Fruit fly (Drosophila melanogaster) Kc167 (cell line): ENCODE data around the gene Grik.

Experiments
- Myc ChIP-seq: fragments of >200 bp; optimal IDR thresholded peaks from 2 replicates; lab custom pipeline; 2017; ENCODE audit warnings: missing external identifiers
- Sin3A ChIP-seq: fragments of >200 bp; optimal IDR thresholded peaks from 2 replicates; lab custom pipeline; 2018; ENCODE audit warnings: missing external identifiers
- h ChIP-seq: fragments of >200 bp; optimal IDR thresholded peaks from 3 replicates; lab custom pipeline; 2018; ENCODE audit warnings: missing external identifiers
- insv ChIP-seq: fragments of >200 bp; optimal IDR thresholded peaks from 3 replicates; lab custom pipeline; 2018; ENCODE audit warnings: missing external identifiers
- psq ChIP-seq: fragments of >200 bp; optimal IDR thresholded peaks from 2 replicates; lab custom pipeline; 2017; ENCODE audit warnings: missing external identifiers
- ttk ChIP-seq: sonication (Bioruptor generic); optimal IDR thresholded peaks from 2 replicates; lab custom pipeline; 2017; ENCODE audit warnings: missing external identifiers

Gene Grik

DNA sequence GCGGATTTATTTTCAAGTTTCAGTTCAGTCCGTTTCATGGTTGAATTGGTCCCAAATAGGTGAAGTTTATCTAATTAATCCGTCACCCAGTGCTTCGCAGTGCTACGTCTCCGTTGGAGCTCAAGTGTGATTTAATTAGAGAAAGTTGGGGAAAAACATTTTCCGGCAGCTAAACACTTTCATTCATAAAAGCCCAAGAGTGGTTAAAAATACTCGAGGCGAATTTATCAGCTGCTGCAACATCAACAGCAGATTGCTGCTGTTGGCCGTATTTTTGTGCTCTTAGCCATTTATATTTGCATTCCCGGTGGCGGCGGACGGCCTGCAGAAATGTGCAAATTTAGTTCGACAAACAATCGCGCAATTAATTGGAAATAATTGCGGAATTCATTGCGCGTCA lies at the start of gene Grik:
TSS of gene Grik (plus strand) at position 301 of the 400 bp plus-strand sequence.
- TF ChIP-seq Myc (no peak), ttk (lab: Kevin White, UChicago) (no peak), Sin3A (no peak), psq (lab: Kevin White, UChicago) (no peak), h (lab: Kevin White, UChicago) (no peak), insv (lab: Kevin White, UChicago) (no peak)

DNA sequence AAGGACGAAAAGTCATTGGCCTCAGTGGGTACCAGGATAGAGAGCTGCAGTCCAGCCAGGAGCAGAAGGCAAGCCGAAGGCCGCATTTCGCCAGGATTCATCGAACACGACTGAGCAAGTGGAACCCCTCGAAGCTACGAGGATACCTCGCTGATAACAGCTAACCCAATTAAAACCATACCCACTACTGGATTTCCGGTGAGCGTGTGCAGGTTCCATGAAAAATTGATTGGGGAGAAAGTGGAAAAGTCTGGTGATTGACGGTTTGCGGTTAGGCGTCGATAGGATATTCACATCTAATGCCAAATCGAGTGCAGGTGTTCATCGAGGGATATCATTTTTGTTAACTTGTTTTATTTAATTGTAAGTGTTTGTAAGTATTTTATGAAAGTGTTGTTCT lies 41.9 kb upstream of the Grik start, which contains the start of gene Ir93a:
TSS of gene Ir93a (minus strand) at position 101 of the 400 bp plus-strand sequence.
- TF ChIP-seq ttk (lab: Kevin White, UChicago) (no peak), psq (lab: Kevin White, UChicago) (no peak), h (lab: Kevin White, UChicago) (no peak), Myc (no peak), Sin3A (no peak), insv (lab: Kevin White, UChicago) (no peak)

DNA sequence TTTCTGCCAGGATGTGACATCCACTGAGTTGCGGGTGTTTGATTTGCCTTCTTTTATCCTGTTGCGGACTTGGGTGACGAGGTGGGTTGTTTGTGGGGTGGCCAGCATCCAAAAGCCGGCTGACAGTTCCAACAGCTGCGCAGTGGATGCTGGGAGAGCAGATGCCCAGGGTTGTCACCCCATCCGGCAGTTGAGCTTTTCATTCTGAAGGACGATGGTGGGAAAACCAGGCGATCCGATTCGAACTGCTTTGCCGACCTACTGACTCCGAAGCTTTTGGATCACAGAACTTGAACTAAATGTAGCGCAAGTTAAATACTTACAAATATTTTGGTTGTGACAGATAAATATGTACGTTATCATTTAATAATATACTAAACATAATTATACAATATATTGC lies 35.6 kb upstream of the Grik start, which contains the start of gene KaiR1D:
TSS of gene KaiR1D (minus strand) at position 28 of the 400 bp plus-strand sequence.
- TF ChIP-seq psq (lab: Kevin White, UChicago) (no peak), insv (lab: Kevin White, UChicago) (no peak), Myc (no peak), ttk (lab: Kevin White, UChicago) (no peak), h (lab: Kevin White, UChicago) (no peak), Sin3A (no peak)

DNA sequence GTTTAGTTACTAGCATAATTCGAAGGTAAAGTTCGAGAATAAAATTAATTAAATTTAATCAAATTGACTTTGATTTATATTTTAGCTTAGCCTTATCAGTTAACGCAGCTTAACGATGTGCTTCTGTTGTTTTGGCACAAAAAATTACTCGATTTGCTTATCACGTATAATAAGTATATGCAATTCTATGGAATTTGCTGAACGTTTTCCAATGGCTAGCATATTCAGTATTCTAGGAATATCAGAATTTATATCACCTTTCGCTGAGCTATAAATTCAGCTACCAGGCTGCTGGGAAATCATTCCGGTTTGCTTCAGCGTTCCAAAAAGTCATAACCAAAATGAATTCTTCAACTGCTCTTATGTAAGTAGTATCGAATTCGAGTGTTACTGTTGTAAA lies 31.0 kb upstream of the Grik start, which contains the start of gene TotA:
TSS of gene TotA (plus strand) at position 301 of the 400 bp plus-strand sequence.
- TF ChIP-seq Sin3A (no peak), Myc (no peak), h (lab: Kevin White, UChicago) (no peak), ttk (lab: Kevin White, UChicago) (no peak), psq (lab: Kevin White, UChicago) (no peak), insv (lab: Kevin White, UChicago) (no peak)

DNA sequence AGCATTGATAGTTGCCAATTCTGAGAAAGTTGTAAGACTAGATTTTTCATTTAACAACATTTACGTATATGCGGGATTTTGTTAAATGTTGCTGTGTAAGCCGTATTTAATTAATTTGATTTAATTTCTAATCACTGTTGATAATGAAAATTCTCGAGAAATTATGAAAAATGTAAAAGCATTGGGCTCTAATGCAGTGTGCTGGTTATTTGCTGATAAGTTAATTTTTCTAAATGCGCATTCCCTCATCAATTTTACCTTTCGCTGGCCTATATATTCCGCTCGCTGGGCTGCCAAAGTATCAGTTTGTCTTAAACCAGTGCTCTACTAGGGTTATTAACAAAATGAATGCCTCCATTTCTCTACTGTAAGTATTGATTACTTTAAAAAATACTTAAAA lies 29.1 kb upstream of the Grik start, which contains the start of gene TotC:
TSS of gene TotC (plus strand) at position 301 of the 400 bp plus-strand sequence.
- no peak for TF ChIP-seq h (lab: Kevin White, UChicago)
- no peak for TF ChIP-seq Myc
- no peak for TF ChIP-seq psq (lab: Kevin White, UChicago)
- no peak for TF ChIP-seq insv (lab: Kevin White, UChicago)
- TF ChIP-seq ttk (lab: Kevin White, UChicago), result no peak
- no peak for TF ChIP-seq Sin3A

DNA sequence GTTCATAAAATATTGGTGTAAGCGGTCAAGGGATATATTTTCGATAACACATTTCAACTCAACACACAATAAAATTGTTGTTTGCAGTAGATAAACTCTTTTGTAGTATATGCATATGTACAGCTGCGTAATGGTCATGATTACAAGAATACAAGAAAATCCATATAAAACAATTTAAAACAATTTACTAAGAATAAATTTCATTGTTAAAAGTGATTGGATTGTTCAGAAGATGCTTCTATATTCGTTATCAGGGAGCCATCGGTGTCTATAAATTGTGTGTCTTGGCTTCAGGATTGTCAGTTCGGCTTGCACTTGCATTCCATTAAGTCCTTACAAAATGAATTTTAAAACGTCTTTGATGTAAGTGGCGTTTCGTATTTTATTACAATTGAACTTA lies 28.1 kb upstream of the Grik start, which contains the start of gene TotB:
TSS of gene TotB (plus strand) at position 301 of the 400 bp plus-strand sequence.
- TF ChIP-seq Myc (no peak), ttk (lab: Kevin White, UChicago) (no peak)

DNA sequence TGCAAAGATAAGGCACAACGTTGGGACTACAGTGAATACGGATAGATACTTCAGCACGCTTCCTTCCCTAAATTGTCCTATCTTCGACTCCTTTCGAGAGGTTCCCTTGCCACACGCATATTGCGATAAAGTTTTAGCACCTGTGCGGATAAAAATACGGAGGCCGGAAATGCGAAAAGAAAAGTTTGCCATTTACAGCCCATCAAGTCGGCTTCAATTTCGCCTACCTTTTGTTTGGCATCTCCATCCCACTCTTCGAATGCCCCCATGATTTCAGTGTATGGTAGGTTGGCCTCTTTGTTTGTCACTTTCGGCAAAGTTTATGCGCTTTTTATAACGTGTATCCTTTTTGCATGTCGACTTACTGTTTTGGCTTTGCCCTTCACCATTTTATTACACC lies 25.1 kb upstream of the Grik start:
- TF ChIP-seq ttk (lab: Kevin White, UChicago) (no peak), insv (lab: Kevin White, UChicago) (no peak), Sin3A (no peak), h (lab: Kevin White, UChicago) (no peak), psq (lab: Kevin White, UChicago) (no peak), Myc (no peak)

DNA sequence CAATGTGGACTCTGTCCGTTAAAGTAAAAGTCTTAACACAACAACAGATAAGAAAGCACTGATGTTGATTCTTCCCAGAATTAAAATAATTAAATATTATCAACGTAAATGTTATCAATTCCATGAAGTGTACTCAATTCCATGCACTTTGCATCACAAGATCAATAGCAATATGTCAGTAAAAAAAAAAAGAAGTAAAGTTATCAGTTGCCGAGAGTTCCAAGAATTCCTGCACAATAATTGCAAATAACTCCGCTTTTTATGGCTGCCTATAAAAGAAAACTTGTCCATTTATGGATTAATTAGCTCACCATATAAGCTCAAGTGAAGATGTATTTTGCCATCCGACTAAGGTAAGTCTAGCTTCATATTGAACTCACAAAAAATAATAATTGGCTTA lies 24.3 kb upstream of the Grik start, which contains the start of gene TotZ:
TSS of gene TotZ (plus strand) at position 301 of the 400 bp plus-strand sequence.
- TF ChIP-seq h (lab: Kevin White, UChicago) (no peak), ttk (lab: Kevin White, UChicago) (no peak), insv (lab: Kevin White, UChicago) (no peak), Sin3A (no peak), Myc (no peak), psq (lab: Kevin White, UChicago) (no peak)

DNA sequence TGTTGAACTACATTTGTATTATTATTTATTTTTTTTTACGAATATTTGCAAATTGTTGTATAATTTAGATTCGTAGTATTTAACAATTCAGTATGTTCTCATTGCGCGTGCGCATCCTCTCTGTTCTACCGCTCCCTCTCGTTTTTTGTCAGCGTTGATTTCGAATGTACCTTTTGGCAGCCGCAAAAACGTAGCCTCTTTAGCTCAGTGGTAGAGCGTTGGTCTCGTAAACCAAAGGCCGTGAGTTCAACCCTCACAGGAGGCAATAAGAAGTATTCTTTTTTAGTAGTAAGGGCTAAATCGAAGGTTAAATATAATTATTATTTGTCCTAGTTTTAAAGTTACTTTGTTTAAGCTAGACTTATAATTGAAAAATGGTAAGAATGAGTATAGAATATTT lies 11.3 kb upstream of the Grik start:
- TF ChIP-seq h (lab: Kevin White, UChicago) (no peak), insv (lab: Kevin White, UChicago) (no peak), psq (lab: Kevin White, UChicago) (no peak), Myc (no peak), Sin3A (no peak), ttk (lab: Kevin White, UChicago) (no peak)

DNA sequence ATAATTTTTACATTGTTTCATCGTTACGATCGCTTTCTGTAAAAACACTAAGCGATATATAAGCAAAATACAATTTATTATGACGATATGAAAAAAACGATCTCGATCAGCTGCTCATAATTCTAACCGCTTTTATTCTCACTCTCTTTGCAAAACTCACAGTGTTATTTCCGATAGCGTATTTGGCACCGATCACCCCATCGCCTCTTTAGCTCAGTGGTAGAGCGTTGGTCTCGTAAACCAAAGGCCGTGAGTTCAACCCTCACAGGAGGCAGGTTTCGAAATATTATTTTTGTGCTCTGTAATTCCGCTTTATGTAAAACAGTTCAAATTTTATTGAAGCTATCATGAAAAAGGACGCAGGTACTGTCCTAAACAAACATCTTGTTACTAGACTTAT lies 10.8 kb upstream of the Grik start:
- TF ChIP-seq h (lab: Kevin White, UChicago) (no peak), insv (lab: Kevin White, UChicago) (no peak), psq (lab: Kevin White, UChicago) (no peak), Sin3A (no peak), ttk (lab: Kevin White, UChicago) (no peak), Myc (no peak)

DNA sequence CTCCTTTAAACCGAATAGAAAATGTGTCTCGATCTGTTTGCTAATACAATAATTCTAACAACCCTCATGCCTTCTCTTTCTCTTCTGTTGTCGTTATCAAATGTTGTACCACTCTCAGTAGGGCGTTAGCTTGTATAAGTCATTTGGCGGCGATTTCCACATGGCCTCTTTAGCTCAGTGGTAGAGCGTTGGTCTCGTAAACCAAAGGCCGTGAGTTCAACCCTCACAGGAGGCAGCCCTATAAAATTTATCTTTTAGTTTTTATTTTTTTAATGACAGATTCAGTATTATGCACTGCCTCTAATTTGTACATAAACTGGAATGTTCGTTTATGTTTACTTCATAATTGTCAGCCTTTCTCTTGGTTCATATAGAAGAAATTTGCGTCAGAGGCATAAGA lies 10.3 kb upstream of the Grik start:
- TF ChIP-seq Myc (no peak), ttk (lab: Kevin White, UChicago) (no peak), h (lab: Kevin White, UChicago) (no peak)

DNA sequence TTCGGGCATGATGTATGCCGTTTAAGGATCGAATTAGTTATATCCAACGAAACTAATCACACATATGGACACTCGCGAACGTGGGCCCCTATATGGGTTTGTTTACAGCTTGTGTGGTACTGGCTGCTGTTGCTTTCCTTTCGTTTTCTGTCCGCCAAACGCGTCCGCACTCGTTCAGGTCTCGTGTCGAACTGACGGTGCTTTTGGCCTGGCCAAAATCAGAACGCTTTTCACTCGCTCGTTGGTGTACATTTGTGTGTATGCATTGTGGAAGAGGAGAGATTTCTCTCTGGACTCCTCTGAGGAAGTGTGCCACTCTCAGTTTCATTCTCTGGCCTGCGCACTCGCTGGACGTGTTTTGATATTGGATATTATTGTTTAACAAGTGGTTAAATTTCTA lies 4.6 kb upstream of the Grik start, which contains the start of gene Ktl:
TSS of gene Ktl (minus strand) at position 193 of the 400 bp plus-strand sequence.
- no peak for TF ChIP-seq h (lab: Kevin White, UChicago)
- TF ChIP-seq ttk (lab: Kevin White, UChicago), result no peak
- TF ChIP-seq Myc, result no peak
- no peak for TF ChIP-seq psq (lab: Kevin White, UChicago)
- TF ChIP-seq insv (lab: Kevin White, UChicago), result no peak
- TF ChIP-seq Sin3A, result no peak

DNA sequence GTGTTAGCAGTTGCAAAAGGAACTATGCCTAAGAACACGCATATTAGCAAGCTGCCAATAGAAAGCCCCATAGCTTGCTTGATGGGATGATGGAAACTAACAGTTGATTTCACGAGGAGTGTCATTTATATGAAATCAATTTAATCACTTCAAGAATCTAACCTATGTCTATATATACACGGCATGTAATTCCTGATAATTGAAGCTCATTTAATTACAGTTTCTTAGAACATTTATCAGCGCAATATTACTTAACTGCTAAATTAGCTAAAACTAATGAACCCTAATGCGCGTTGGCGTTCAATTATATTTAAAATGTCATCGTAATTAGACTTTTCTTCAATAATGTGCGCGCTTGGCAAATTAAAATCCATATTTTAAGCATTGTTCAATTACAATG lies 3.7 kb downstream of the Grik start, which contains the start of gene TotX:
TSS of gene TotX (minus strand) at position 101 of the 400 bp plus-strand sequence.
- TF ChIP-seq Myc, result no peak
- no peak for TF ChIP-seq Sin3A
- TF ChIP-seq h (lab: Kevin White, UChicago), result no peak
- no peak for TF ChIP-seq ttk (lab: Kevin White, UChicago)
- no peak for TF ChIP-seq psq (lab: Kevin White, UChicago)
